Worm (Caenorhabditis elegans) whole organism, L2 larva: Measurements from ENCODE around the gene mig-17.

Experiments used
- C34F6.9 ChIP-seq: fragments of 150-350 bp; optimal IDR thresholded peaks from 2 replicates; lab custom pipeline; 2014; ENCODE audit warnings: missing biosample characterization, missing genetic modification characterization
- F13H6.1 ChIP-seq: sonication (generic microtip); optimal IDR thresholded peaks from 2 replicates; lab custom pipeline; 2016; ENCODE audit warnings: missing genetic modification characterization, missing compliant biosample characterization
- R02D3.7 ChIP-seq: fragments of 150-350 bp; optimal IDR thresholded peaks from 2 replicates; lab custom pipeline; 2014; ENCODE audit warnings: missing biosample characterization, missing genetic modification characterization
- ZK546.5 ChIP-seq: sonication (generic microtip); optimal IDR thresholded peaks from 2 replicates; lab custom pipeline; 2017; ENCODE audit warnings: missing biosample characterization, missing genetic modification characterization
- alr-1 ChIP-seq: fragments of 150-350 bp; optimal IDR thresholded peaks from 2 replicates; lab custom pipeline; 2014; ENCODE audit warnings: missing biosample characterization, missing genetic modification characterization
- aly-2 ChIP-seq: fragments of 150-350 bp; optimal IDR thresholded peaks from 2 replicates; lab custom pipeline; 2014; ENCODE audit warnings: missing biosample characterization, missing genetic modification characterization
- ama-1 ChIP-seq: fragments of 150-350 bp; optimal IDR thresholded peaks from 2 replicates; lab custom pipeline; 2018; ENCODE audit warnings: inconsistent platforms
- blmp-1 ChIP-seq: sonication (generic microtip); optimal IDR thresholded peaks from 2 replicates; lab custom pipeline; 2017; ENCODE audit warnings: missing genetic modification characterization, mild to moderate bottlenecking, missing compliant biosample characterization, antibody characterized with exemption, moderate library complexity; ENCODE audit not compliant: insufficient read depth
- ceh-16 ChIP-seq: fragments of 150-350 bp; optimal IDR thresholded peaks from 2 replicates; lab custom pipeline; 2014; ENCODE audit warnings: missing biosample characterization, missing genetic modification characterization
- ceh-82 ChIP-seq: fragments of 150-350 bp; optimal IDR thresholded peaks from 2 replicates; lab custom pipeline; 2014; ENCODE audit warnings: missing biosample characterization, missing genetic modification characterization
- crh-2 ChIP-seq: sonication (generic microtip); optimal IDR thresholded peaks from 2 replicates; lab custom pipeline; 2017; ENCODE audit warnings: missing biosample characterization, missing genetic modification characterization
- dmd-4 ChIP-seq: sonication (generic microtip); optimal IDR thresholded peaks from 2 replicates; lab custom pipeline; 2017; ENCODE audit warnings: missing biosample characterization, missing genetic modification characterization
- egl-27 ChIP-seq: sonication (generic microtip); optimal IDR thresholded peaks from 3 replicates; lab custom pipeline; 2017; ENCODE audit warnings: missing biosample characterization, missing genetic modification reagents, missing genetic modification characterization
- elt-3 ChIP-seq: sonication (generic microtip); optimal IDR thresholded peaks from 2 replicates; lab custom pipeline; 2017; ENCODE audit warnings: missing biosample characterization, missing genetic modification characterization
- fos-1 ChIP-seq: fragments of 150-350 bp; optimal IDR thresholded peaks from 2 replicates; lab custom pipeline; 2014; ENCODE audit warnings: missing biosample characterization, missing genetic modification characterization
- gmeb-1 ChIP-seq: fragments of 150-350 bp; optimal IDR thresholded peaks from 2 replicates; lab custom pipeline; 2014; ENCODE audit warnings: missing biosample characterization, missing genetic modification characterization
- lin-11 ChIP-seq: fragments of 150-350 bp; sonication (generic microtip); optimal IDR thresholded peaks from 2 replicates; lab custom pipeline; 2014; ENCODE audit warnings: missing biosample characterization, missing genetic modification characterization, inconsistent platforms, mixed read lengths
- lin-13 ChIP-seq: fragments of 150-350 bp; optimal IDR thresholded peaks from 2 replicates; lab custom pipeline; 2014; ENCODE audit warnings: missing biosample characterization, missing genetic modification reagents, missing genetic modification characterization
- lin-39 ChIP-seq: fragments of 150-350 bp; optimal IDR thresholded peaks from 2 replicates; lab custom pipeline; 2014; ENCODE audit warnings: missing biosample characterization, missing genetic modification reagents, missing genetic modification characterization
- lsy-2 ChIP-seq, 2 experiments: fragments of 150-350 bp in 1 of 2; sonication (generic microtip) in 1 of 2; optimal IDR thresholded peaks; 2 replicates each; lab custom pipeline; 2014 to 2017; ENCODE audit warnings: missing biosample characterization in 2 of 2, missing genetic modification characterization in 2 of 2
- mab-5 ChIP-seq: fragments of 150-350 bp; optimal IDR thresholded peaks from 2 replicates; lab custom pipeline; 2014; ENCODE audit warnings: missing biosample characterization, missing genetic modification characterization
- mbf-1 ChIP-seq: sonication (generic microtip); optimal IDR thresholded peaks from 2 replicates; lab custom pipeline; 2017; ENCODE audit warnings: missing biosample characterization, missing genetic modification characterization
- mdl-1 ChIP-seq, 2 experiments: fragments of 150-350 bp in 1 of 2; sonication (generic microtip) in 1 of 2; optimal IDR thresholded peaks; 2 replicates each; lab custom pipeline; 2017; ENCODE audit warnings: missing biosample characterization in 2 of 2, missing genetic modification characterization in 2 of 2
- nhr-10 ChIP-seq: sonication (generic microtip); optimal IDR thresholded peaks from 2 replicates; lab custom pipeline; 2017; ENCODE audit warnings: missing biosample characterization, missing genetic modification characterization
- nhr-11 ChIP-seq: fragments of 150-350 bp; optimal IDR thresholded peaks from 2 replicates; lab custom pipeline; 2014; ENCODE audit warnings: missing biosample characterization, missing genetic modification characterization
- nhr-12 ChIP-seq: fragments of 150-350 bp; optimal IDR thresholded peaks from 2 replicates; lab custom pipeline; 2014; ENCODE audit warnings: missing biosample characterization, missing genetic modification characterization
- nhr-129 ChIP-seq: fragments of 150-350 bp; optimal IDR thresholded peaks from 2 replicates; lab custom pipeline; 2014; ENCODE audit warnings: missing biosample characterization, missing genetic modification characterization
- nhr-21 ChIP-seq: fragments of 150-350 bp; optimal IDR thresholded peaks from 2 replicates; lab custom pipeline; 2014; ENCODE audit warnings: missing biosample characterization, missing genetic modification characterization
- nhr-23 ChIP-seq: fragments of 150-350 bp; optimal IDR thresholded peaks from 2 replicates; lab custom pipeline; 2014; ENCODE audit warnings: missing biosample characterization, missing genetic modification reagents, missing genetic modification characterization
- nhr-6 ChIP-seq: fragments of 150-350 bp; optimal IDR thresholded peaks from 2 replicates; lab custom pipeline; 2014; ENCODE audit warnings: missing biosample characterization, missing genetic modification characterization
- peb-1 ChIP-seq: fragments of 150-350 bp; optimal IDR thresholded peaks from 2 replicates; lab custom pipeline; 2014; ENCODE audit warnings: missing biosample characterization, missing genetic modification characterization
- sem-4 ChIP-seq: fragments of 150-350 bp; optimal IDR thresholded peaks from 2 replicates; lab custom pipeline; 2014; ENCODE audit warnings: missing biosample characterization, missing genetic modification reagents, missing genetic modification characterization
- sma-3 ChIP-seq: sonication (generic microtip); optimal IDR thresholded peaks from 2 replicates; lab custom pipeline; 2016; ENCODE audit warnings: missing genetic modification reagents, missing genetic modification characterization, missing compliant biosample characterization
- sma-9 ChIP-seq, 2 experiments: fragments of 150-350 bp in 1 of 2; sonication (generic microtip) in 1 of 2; optimal IDR thresholded peaks; 2 replicates each; lab custom pipeline; 2014 to 2016; ENCODE audit warnings: missing genetic modification characterization in 2 of 2, mild to moderate bottlenecking in 1 of 2, missing biosample characterization in 1 of 2, missing compliant biosample characterization in 1 of 2, missing genetic modification reagents in 1 of 2, moderate library complexity in 1 of 2
- snpc-4 ChIP-seq: fragments of 150-350 bp; optimal IDR thresholded peaks from 2 replicates; lab custom pipeline; 2014; ENCODE audit warnings: missing biosample characterization, missing genetic modification characterization
- unc-39 ChIP-seq: fragments of 150-350 bp; optimal IDR thresholded peaks from 2 replicates; lab custom pipeline; 2014; ENCODE audit warnings: missing biosample characterization, missing genetic modification characterization
- unc-55 ChIP-seq: fragments of 150-350 bp; sonication (generic microtip); optimal IDR thresholded peaks from 3 replicates; lab custom pipeline; 2014; ENCODE audit warnings: missing biosample characterization, missing genetic modification reagents, missing genetic modification characterization
- unc-62 ChIP-seq: fragments of 150-350 bp; optimal IDR thresholded peaks from 2 replicates; lab custom pipeline; 2014; ENCODE audit warnings: missing biosample characterization, missing genetic modification reagents, missing genetic modification characterization
- zag-1 ChIP-seq: fragments of 150-350 bp; optimal IDR thresholded peaks from 2 replicates; lab custom pipeline; 2014; ENCODE audit warnings: missing biosample characterization, missing genetic modification characterization
- ztf-11 ChIP-seq: sonication (generic microtip); optimal IDR thresholded peaks from 2 replicates; lab custom pipeline; 2017; ENCODE audit warnings: missing biosample characterization, missing genetic modification characterization

The mig-17 gene

DNA sequence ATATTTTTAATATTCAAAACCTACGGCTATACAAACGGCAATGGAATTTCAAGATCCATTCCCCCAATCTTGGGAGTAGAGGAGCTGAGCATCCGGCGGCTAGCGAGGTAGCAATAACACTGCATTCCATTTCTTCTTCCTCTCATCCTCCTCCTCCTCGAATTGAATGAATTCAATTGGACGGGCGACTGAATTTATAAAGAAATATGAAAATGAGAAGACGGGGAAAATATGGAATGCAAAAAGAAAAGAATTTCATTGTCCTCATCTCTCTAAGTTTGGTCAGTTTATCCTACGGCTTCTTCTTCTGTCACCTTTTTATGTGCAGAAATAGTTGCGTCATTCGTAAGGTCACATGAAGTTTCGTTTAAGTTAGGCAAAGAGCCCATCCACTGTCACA, 10.1 kb upstream of the mig-17 start:
- TF ChIP-seq gmeb-1: no peak
- no peak for TF ChIP-seq nhr-11
- no peak for TF ChIP-seq aly-2 (tag; lab: Kevin White, UChicago)
- no peak for TF ChIP-seq nhr-6 (tag; lab: Kevin White, UChicago)
- no peak for TF ChIP-seq nhr-129 (tag; lab: Kevin White, UChicago)
- TF ChIP-seq ceh-82 (tag; lab: Kevin White, UChicago): no peak
- TF ChIP-seq fos-1 (tag; lab: Kevin White, UChicago): no peak
- no peak for TF ChIP-seq unc-39
- TF ChIP-seq nhr-23 (tag; lab: Kevin White, UChicago): no peak
- no peak for TF ChIP-seq ama-1 (lab: Kevin White, UChicago)

DNA sequence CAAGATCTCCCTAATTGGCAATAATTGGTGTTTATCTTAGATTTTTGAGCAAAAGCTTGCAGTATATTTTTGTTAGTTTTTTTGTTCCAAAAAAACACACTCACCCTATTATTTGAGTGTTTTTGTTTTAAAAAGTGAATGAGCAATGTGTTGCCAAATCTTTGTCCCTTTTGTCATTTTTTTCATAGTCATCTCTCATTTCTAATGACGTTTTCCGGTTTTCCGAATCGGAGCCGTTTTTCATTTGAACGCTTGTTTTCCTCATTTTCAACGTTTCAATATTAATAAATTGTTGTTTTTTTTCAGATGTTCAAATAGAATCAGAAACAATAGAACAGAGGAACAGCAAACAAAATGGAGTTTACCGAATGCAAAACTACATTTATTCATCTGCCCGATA, 8.0 kb upstream of the mig-17 start, which contains the start of gene dmsr-1:
Gene dmsr-1 (plus strand): TSS at position 301 of the 400 bp plus-strand sequence.
- TF ChIP-seq sma-3 (GFP tag; lab: Kevin White, UChicago) (no peak), ceh-16 (tag; lab: Kevin White, UChicago) (no peak), ama-1 (lab: Kevin White, UChicago) (no peak), sem-4 (no peak), nhr-21 (tag; lab: Kevin White, UChicago) (no peak), unc-55 (GFP tag; lab: Kevin White, UChicago) (no peak), mdl-1 (tag; optimal IDR thresholded peaks at IDR 0.05; lab: Kevin White, UChicago) (no peak), ztf-11 (tag; lab: Kevin White, UChicago) (no peak), nhr-10 (tag; lab: Kevin White, UChicago) (no peak), snpc-4 (tag; lab: Kevin White, UChicago) (no peak), fos-1 (tag; lab: Kevin White, UChicago) (no peak), nhr-129 (tag; lab: Kevin White, UChicago) (no peak)

DNA sequence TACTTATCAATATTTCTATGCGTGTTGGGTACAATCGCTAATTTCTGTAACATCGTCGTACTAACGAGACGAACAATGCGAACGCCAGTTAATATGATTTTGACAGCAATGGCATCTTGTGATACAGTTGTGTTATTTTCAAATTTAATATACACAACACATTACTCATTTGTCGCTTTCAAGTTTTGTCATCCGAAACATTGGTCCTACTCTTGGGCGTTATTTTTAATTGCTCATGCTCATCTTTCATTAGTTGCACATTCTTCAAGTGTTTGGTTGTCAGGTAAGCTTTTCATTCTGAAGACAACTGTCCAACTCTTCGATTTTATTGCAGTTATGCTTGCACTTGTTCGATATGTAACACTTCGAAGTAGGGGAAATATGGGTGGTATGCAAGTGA, 7.3 kb upstream of the mig-17 start:
- TF ChIP-seq ama-1 (lab: Kevin White, UChicago) (no peak), ZK546.5 (tag; lab: Kevin White, UChicago) (no peak), nhr-11 (no peak), unc-62 (no peak), ceh-16 (tag; lab: Kevin White, UChicago) (no peak), R02D3.7 (no peak), snpc-4 (tag; lab: Kevin White, UChicago) (no peak), gmeb-1 (no peak), fos-1 (tag; lab: Kevin White, UChicago) (no peak), lin-11 (tag; lab: Kevin White, UChicago) (no peak), F13H6.1 (tag; lab: Kevin White, UChicago) (no peak), nhr-23 (tag; lab: Kevin White, UChicago) (no peak), peb-1 (tag; lab: Kevin White, UChicago) (no peak), zag-1 (tag; lab: Kevin White, UChicago) (no peak), elt-3 (tag; lab: Kevin White, UChicago) (no peak), lsy-2 (tag; optimal IDR thresholded peaks at IDR 0.05; lab: Kevin White, UChicago) (no peak), nhr-12 (tag; lab: Kevin White, UChicago) (no peak), egl-27 (tag; lab: Kevin White, UChicago) (no peak), nhr-21 (tag; lab: Kevin White, UChicago) (no peak)
- TF ChIP-seq, all 48 proteins: peak for 0

DNA sequence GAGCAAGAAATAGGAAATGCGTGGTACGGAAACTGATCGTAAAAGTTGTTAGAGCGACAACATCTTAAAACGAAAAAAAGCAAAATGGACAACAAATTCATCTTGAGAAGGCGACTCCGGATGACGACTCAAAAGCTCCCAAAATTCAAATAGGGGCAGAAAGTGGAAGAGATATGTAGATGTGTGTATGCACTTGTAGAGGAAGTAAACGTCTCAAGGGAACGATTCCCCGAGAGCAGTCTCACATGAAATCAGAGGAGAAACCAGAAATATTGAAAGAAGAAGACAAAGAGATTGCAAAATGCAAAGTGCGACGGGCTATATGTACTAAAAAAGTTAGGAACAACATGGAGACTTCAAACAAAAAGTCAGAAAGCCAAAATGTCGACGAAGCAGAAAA, 3.0 kb upstream of the mig-17 start, which contains the start of gene F57B7.2:
Gene F57B7.2 (minus strand): TSS at position 101 of the 400 bp plus-strand sequence.
- TF ChIP-seq mab-5: peak; percentile 2
- no peak for TF ChIP-seq mbf-1
- peak; percentile 7 for TF ChIP-seq sma-9 (GFP tag; optimal IDR thresholded peaks at IDR 0.05; lab: Kevin White, UChicago)
- TF ChIP-seq sma-9 (tag; optimal IDR thresholded peaks at IDR 0.05; lab: Kevin White, UChicago): no peak

DNA sequence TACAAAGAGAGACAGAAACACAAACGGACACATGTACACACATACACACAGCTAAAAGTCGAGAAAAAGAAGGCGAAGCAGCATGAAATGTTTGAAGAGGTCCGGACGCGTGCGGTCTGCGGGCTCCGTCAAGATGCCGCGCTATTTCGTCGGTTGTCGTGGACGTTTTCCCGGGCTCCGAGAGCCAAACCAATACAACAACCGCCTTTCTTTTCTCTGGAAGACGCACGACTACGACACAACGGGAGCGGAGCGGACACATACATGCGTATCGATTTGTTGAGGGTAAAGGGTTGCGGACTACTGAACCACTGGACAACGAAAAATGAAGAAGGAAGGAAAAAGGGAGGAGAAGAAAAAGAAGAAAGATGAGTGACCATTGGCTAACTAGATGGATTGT, 1.1 kb upstream of the mig-17 start:
- TF ChIP-seq lin-11 (tag; lab: Kevin White, UChicago): no peak
- peak; percentile 58 for TF ChIP-seq zag-1 (tag; lab: Kevin White, UChicago)
- no peak for TF ChIP-seq crh-2
- TF ChIP-seq mbf-1: no peak
- peak; percentile 22 for TF ChIP-seq lin-13 (GFP tag; lab: Kevin White, UChicago)
- TF ChIP-seq unc-55 (GFP tag; lab: Kevin White, UChicago): peak; percentile 61
- no peak for TF ChIP-seq ztf-11 (tag; lab: Kevin White, UChicago)
- TF ChIP-seq mab-5: peak; percentile 14
- TF ChIP-seq blmp-1 (tag; lab: Kevin White, UChicago): no peak
- TF ChIP-seq mdl-1 (tag; optimal IDR thresholded peaks at IDR 0.05; lab: Kevin White, UChicago): peak in 1 of 2 experiments; percentile 29
- no peak for TF ChIP-seq fos-1 (tag; lab: Kevin White, UChicago)
- TF ChIP-seq unc-62: no peak
- no peak for TF ChIP-seq ceh-82 (tag; lab: Kevin White, UChicago)
- no peak for TF ChIP-seq lin-39 (tag; lab: Kevin White, UChicago)
- peak in 1 of 2 experiments; percentile 5 for TF ChIP-seq lsy-2 (tag; optimal IDR thresholded peaks at IDR 0.05; lab: Kevin White, UChicago)
- TF ChIP-seq C34F6.9 (tag; lab: Kevin White, UChicago): peak; percentile 43
- peak; percentile 75 for TF ChIP-seq F13H6.1 (tag; lab: Kevin White, UChicago)
- no peak for TF ChIP-seq ceh-16 (tag; lab: Kevin White, UChicago)
- TF ChIP-seq snpc-4 (tag; lab: Kevin White, UChicago): no peak
- peak; percentile 23 for TF ChIP-seq sem-4
- TF ChIP-seq sma-9 (GFP tag; optimal IDR thresholded peaks at IDR 0.05; lab: Kevin White, UChicago): peak; percentile 14
- no peak for TF ChIP-seq sma-9 (tag; optimal IDR thresholded peaks at IDR 0.05; lab: Kevin White, UChicago)
- TF ChIP-seq egl-27 (tag; lab: Kevin White, UChicago): no peak
- TF ChIP-seq ZK546.5 (tag; lab: Kevin White, UChicago): no peak
- no peak for TF ChIP-seq dmd-4 (tag; lab: Kevin White, UChicago)
- TF ChIP-seq alr-1 (tag; lab: Kevin White, UChicago): no peak
